Worm (Caenorhabditis elegans) whole organism, L1 larva: Measurements from ENCODE around the gene cest-6.

Experiments
- C04F5.9 ChIP-seq: sonication (generic microtip); optimal IDR thresholded peaks from 2 replicates; lab custom pipeline; 2016; ENCODE audit warnings: missing genetic modification characterization, missing compliant biosample characterization
- C16A3.4 ChIP-seq: fragments of 150-350 bp; optimal IDR thresholded peaks from 2 replicates; lab custom pipeline; 2014; ENCODE audit warnings: missing biosample characterization, missing genetic modification characterization
- C34B4.2 ChIP-seq: sonication (generic microtip); optimal IDR thresholded peaks from 2 replicates; lab custom pipeline; 2017; ENCODE audit warnings: mild to moderate bottlenecking, missing genetic modification characterization, missing compliant biosample characterization
- F16B12.6 ChIP-seq: fragments of 150-350 bp; optimal IDR thresholded peaks from 2 replicates; lab custom pipeline; 2014; ENCODE audit warnings: missing biosample characterization, missing genetic modification characterization
- Y116A8C.19 ChIP-seq: sonication (generic microtip); optimal IDR thresholded peaks from 2 replicates; lab custom pipeline; 2016; ENCODE audit warnings: missing compliant biosample characterization, missing genetic modification characterization, borderline replicate concordance
- alr-1 ChIP-seq: fragments of 200-800 bp; sonication (Bioruptor generic); optimal IDR thresholded peaks from 2 replicates; lab custom pipeline; 2018; ENCODE audit warnings: borderline replicate concordance, mild to moderate bottlenecking, missing genetic modification characterization, missing compliant biosample characterization
- aly-2 ChIP-seq: fragments of 150-350 bp; optimal IDR thresholded peaks from 2 replicates; lab custom pipeline; 2014; ENCODE audit warnings: missing biosample characterization, missing genetic modification characterization
- ama-1 ChIP-seq: fragments of 150-350 bp; optimal IDR thresholded peaks from 2 replicates; lab custom pipeline; 2014
- blmp-1 ChIP-seq: fragments of 150-350 bp; optimal IDR thresholded peaks from 2 replicates; lab custom pipeline; 2014; ENCODE audit warnings: missing biosample characterization, missing genetic modification characterization
- ceh-63 ChIP-seq: fragments of 200-800 bp; sonication (Bioruptor generic); optimal IDR thresholded peaks from 2 replicates; lab custom pipeline; 2018; ENCODE audit warnings: mild to moderate bottlenecking, missing genetic modification characterization, missing compliant biosample characterization
- ceh-8 ChIP-seq: fragments of 200-800 bp; sonication (Bioruptor generic); optimal IDR thresholded peaks from 2 replicates; lab custom pipeline; 2018; ENCODE audit warnings: mild to moderate bottlenecking, missing genetic modification characterization, moderate library complexity, missing compliant biosample characterization
- ceh-88 ChIP-seq: fragments of 200-800 bp; sonication (Bioruptor generic); IDR thresholded peaks from 2 replicates; pipeline ENCODE4 v1.3.6; 2022; ENCODE audit warnings: missing genetic modification characterization, missing compliant biosample characterization
- ces-1 ChIP-seq: fragments of 150-350 bp; optimal IDR thresholded peaks from 2 replicates; lab custom pipeline; 2014; ENCODE audit warnings: missing biosample characterization, missing genetic modification reagents, missing genetic modification characterization
- dsc-1 ChIP-seq: sonication (generic microtip); optimal IDR thresholded peaks from 2 replicates; lab custom pipeline; 2016; ENCODE audit warnings: mild to moderate bottlenecking, missing genetic modification characterization, missing compliant biosample characterization
- efl-3 ChIP-seq: fragments of 200-800 bp; sonication (Bioruptor generic); optimal IDR thresholded peaks from 2 replicates; lab custom pipeline; 2018; ENCODE audit warnings: mild to moderate bottlenecking, missing genetic modification characterization, missing compliant biosample characterization
- egl-13 ChIP-seq: sonication (generic microtip); optimal IDR thresholded peaks from 2 replicates; lab custom pipeline; 2016; ENCODE audit warnings: missing genotype, missing genetic modification reagents, missing genetic modification characterization, missing compliant biosample characterization
- egl-27 ChIP-seq, 2 experiments: fragments of 150-350 bp in 1 of 2; sonication (generic microtip); optimal IDR thresholded peaks; 3 replicates each; lab custom pipeline; 2017 to 2018; ENCODE audit warnings: missing biosample characterization in 2 of 2, missing genetic modification characterization in 2 of 2, missing genetic modification reagents in 2 of 2
- elt-3 ChIP-seq, 6 experiments: fragments of 150-350 bp in 1 of 6; sonication (generic microtip); optimal IDR thresholded peaks; 2 replicates each; lab custom pipeline; 2017 to 2018; ENCODE audit warnings: missing biosample characterization in 6 of 6, missing genetic modification characterization in 6 of 6, inconsistent platforms in 1 of 6
- fkh-10 ChIP-seq: sonication (generic microtip); optimal IDR thresholded peaks from 2 replicates; lab custom pipeline; 2017; ENCODE audit warnings: missing biosample characterization, missing genetic modification reagents, missing genetic modification characterization
- fkh-4 ChIP-seq: sonication (generic microtip); optimal IDR thresholded peaks from 2 replicates; lab custom pipeline; 2016; ENCODE audit warnings: missing compliant biosample characterization, missing genetic modification characterization, borderline replicate concordance
- fkh-8 ChIP-seq: sonication (generic microtip); optimal IDR thresholded peaks from 2 replicates; lab custom pipeline; 2016; ENCODE audit warnings: mild to moderate bottlenecking, missing genetic modification characterization, missing compliant biosample characterization
- fos-1 ChIP-seq: fragments of 150-350 bp; optimal IDR thresholded peaks from 2 replicates; lab custom pipeline; 2014; ENCODE audit warnings: missing biosample characterization, missing genetic modification characterization
- grh-1 ChIP-seq: fragments of 200-800 bp; sonication (Bioruptor generic); IDR thresholded peaks from 2 replicates; pipeline ENCODE4 v1.3.6; 2022; ENCODE audit warnings: missing genetic modification reagents, missing genetic modification characterization, missing compliant biosample characterization
- hlh-17 ChIP-seq: fragments of 200-800 bp; sonication (Bioruptor generic); optimal IDR thresholded peaks from 2 replicates; lab custom pipeline; 2018; ENCODE audit warnings: missing genetic modification characterization, mild to moderate bottlenecking, missing compliant biosample characterization, moderate library complexity, borderline replicate concordance
- hlh-4 ChIP-seq: sonication (generic microtip); optimal IDR thresholded peaks from 2 replicates; lab custom pipeline; 2016; ENCODE audit warnings: mild to moderate bottlenecking, missing genetic modification characterization, missing compliant biosample characterization
- isw-1 ChIP-seq: fragments of 200-800 bp; sonication (Bioruptor generic); IDR thresholded peaks from 2 replicates; pipeline ENCODE4 v1.3.6; 2022; ENCODE audit warnings: missing genetic modification characterization, missing compliant biosample characterization
- lin-14 ChIP-seq: fragments of 200-800 bp; sonication (Bioruptor generic); optimal IDR thresholded peaks from 2 replicates; lab custom pipeline; 2018; ENCODE audit warnings: mild to moderate bottlenecking, missing genetic modification characterization, moderate library complexity, missing compliant biosample characterization
- lin-15B ChIP-seq: fragments of 150-350 bp; sonication (generic microtip); optimal IDR thresholded peaks from 3 replicates; lab custom pipeline; 2014; ENCODE audit warnings: missing biosample characterization, missing genetic modification characterization
- lin-35 ChIP-seq, 2 experiments: fragments of 150-350 bp; optimal IDR thresholded peaks; 2 replicates each; lab custom pipeline; 2014; ENCODE audit warnings: missing biosample characterization in 2 of 2, missing genetic modification characterization in 2 of 2, missing genetic modification reagents in 2 of 2
- mdl-1 ChIP-seq, 2 experiments: fragments of 150-350 bp; optimal IDR thresholded peaks; 2 replicates each; lab custom pipeline; 2014 to 2017; ENCODE audit warnings: missing biosample characterization in 2 of 2, missing genetic modification characterization in 2 of 2, inconsistent platforms in 1 of 2
- mef-2 ChIP-seq: fragments of 150-350 bp; optimal IDR thresholded peaks from 2 replicates; lab custom pipeline; 2014; ENCODE audit warnings: missing biosample characterization, missing genetic modification characterization
- mep-1 ChIP-seq: fragments of 150-350 bp; optimal IDR thresholded peaks from 2 replicates; lab custom pipeline; 2014; ENCODE audit warnings: missing biosample characterization, missing genetic modification characterization
- nhr-12 ChIP-seq: sonication (generic microtip); optimal IDR thresholded peaks from 2 replicates; lab custom pipeline; 2017; ENCODE audit warnings: missing biosample characterization, missing genetic modification characterization
- nhr-19 ChIP-seq: fragments of 200-800 bp; sonication (Bioruptor generic); conservative IDR thresholded peaks from 2 replicates; pipeline ENCODE4 v1.3.6; 2022; ENCODE audit warnings: missing genetic modification characterization, missing compliant biosample characterization
- nhr-20 ChIP-seq: sonication (generic microtip); optimal IDR thresholded peaks from 2 replicates; lab custom pipeline; 2016; ENCODE audit warnings: mild to moderate bottlenecking, missing genetic modification characterization, missing compliant biosample characterization
- nhr-28 ChIP-seq: fragments of 150-350 bp; optimal IDR thresholded peaks from 2 replicates; lab custom pipeline; 2014; ENCODE audit warnings: missing biosample characterization, missing genetic modification characterization
- nhr-47 ChIP-seq: sonication (generic microtip); optimal IDR thresholded peaks from 2 replicates; lab custom pipeline; 2016; ENCODE audit warnings: mild to moderate bottlenecking, missing genetic modification characterization, moderate library complexity, missing compliant biosample characterization
- nhr-71 ChIP-seq: sonication (generic microtip); optimal IDR thresholded peaks from 2 replicates; lab custom pipeline; 2016; ENCODE audit warnings: mild to moderate bottlenecking, missing genetic modification characterization, moderate library complexity, missing compliant biosample characterization
- nhr-85 ChIP-seq: sonication (generic microtip); peaks from one replicate; lab custom pipeline; 2016; ENCODE audit warnings: missing genetic modification characterization, inconsistent platforms, missing compliant biosample characterization
- nhr-90 ChIP-seq: sonication (generic microtip); optimal IDR thresholded peaks from 2 replicates; lab custom pipeline; 2016; ENCODE audit warnings: mild to moderate bottlenecking, missing genetic modification characterization, missing compliant biosample characterization; ENCODE audit not compliant: poor library complexity
- pag-3 ChIP-seq: sonication (generic microtip); optimal IDR thresholded peaks from 2 replicates; lab custom pipeline; 2017; ENCODE audit warnings: missing genetic modification characterization, mild to moderate bottlenecking, missing compliant biosample characterization, antibody characterized with exemption, borderline replicate concordance; ENCODE audit not compliant: insufficient read depth
- pqm-1 ChIP-seq: sonication (generic microtip); optimal IDR thresholded peaks from 3 replicates; lab custom pipeline; 2017; ENCODE audit warnings: missing biosample characterization, missing genetic modification characterization
- rnt-1 ChIP-seq: sonication (generic microtip); optimal IDR thresholded peaks from 2 replicates; lab custom pipeline; 2016; ENCODE audit warnings: mild to moderate bottlenecking, missing genetic modification characterization, moderate library complexity, missing compliant biosample characterization
- skn-1 ChIP-seq: fragments of 150-350 bp; optimal IDR thresholded peaks from 2 replicates; lab custom pipeline; 2014; ENCODE audit warnings: missing biosample characterization, missing genetic modification characterization
- snu-23 ChIP-seq: sonication (generic microtip); optimal IDR thresholded peaks from 2 replicates; lab custom pipeline; 2016; ENCODE audit warnings: missing genetic modification characterization, missing compliant biosample characterization
- tbx-2 ChIP-seq: sonication (generic microtip); optimal IDR thresholded peaks from 2 replicates; lab custom pipeline; 2016; ENCODE audit warnings: missing genetic modification characterization, missing compliant biosample characterization
- tlp-1 ChIP-seq: fragments of 150-350 bp; optimal IDR thresholded peaks from 2 replicates; lab custom pipeline; 2014; ENCODE audit warnings: missing biosample characterization, missing genetic modification characterization
- unc-86 ChIP-seq: sonication (generic microtip); optimal IDR thresholded peaks from 2 replicates; lab custom pipeline; 2016; ENCODE audit warnings: missing genetic modification characterization, missing compliant biosample characterization
- vab-15 ChIP-seq: sonication (generic microtip); optimal IDR thresholded peaks from 2 replicates; lab custom pipeline; 2017; ENCODE audit warnings: missing genotype, mild to moderate bottlenecking, missing genetic modification characterization, missing compliant biosample characterization
- xbp-1 ChIP-seq: sonication (generic microtip); optimal IDR thresholded peaks from 2 replicates; lab custom pipeline; 2016; ENCODE audit warnings: missing genetic modification characterization, missing compliant biosample characterization
- zag-1 ChIP-seq: fragments of 150-350 bp; optimal IDR thresholded peaks from 2 replicates; lab custom pipeline; 2014; ENCODE audit warnings: missing biosample characterization, missing genetic modification characterization
- zip-4 ChIP-seq: fragments of 200-800 bp; sonication (Bioruptor generic); optimal IDR thresholded peaks from 2 replicates; lab custom pipeline; 2018; ENCODE audit warnings: mild to moderate bottlenecking, missing genetic modification characterization, moderate library complexity, missing compliant biosample characterization

Gene cest-6

DNA sequence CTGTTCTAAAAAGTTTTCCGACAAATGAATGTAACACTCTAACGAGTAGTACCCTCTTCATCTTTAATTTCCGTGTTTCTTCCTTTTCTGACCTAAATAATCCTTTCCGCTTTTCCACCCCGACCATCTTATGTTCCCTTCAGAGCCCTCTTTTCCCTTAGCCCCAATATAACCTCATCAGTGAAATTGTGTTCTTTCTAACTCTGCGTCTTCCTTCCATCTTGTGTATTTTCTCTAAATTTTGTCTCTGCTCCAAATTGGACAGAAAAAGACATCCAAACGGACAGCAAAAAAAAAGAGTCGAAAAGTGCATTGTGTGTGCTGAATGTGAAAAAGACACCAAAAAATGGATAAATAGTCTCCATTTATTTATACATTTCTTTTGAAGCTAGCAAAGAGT lies 31.2 kb upstream of the cest-6 start (continued):
- TF ChIP-seq tbx-2 (tag; lab: Kevin White, UChicago) = no peak

ce11 chrIV:6958696-6959095 lies 30.4 kb upstream of the cest-6 start:
- TF ChIP-seq unc-86 (tag; lab: Kevin White, UChicago) (no peak), dsc-1 (no peak), hlh-17 (GFP tag; lab: Kevin White, UChicago) (no peak), nhr-19 (no peak), fkh-10 (peak; percentile 1), fkh-8 (tag; lab: Kevin White, UChicago) (peak; percentile 32), blmp-1 (tag; lab: Kevin White, UChicago) (no peak), fkh-4 (tag; lab: Kevin White, UChicago) (no peak), vab-15 (tag; lab: Kevin White, UChicago) (no peak), nhr-90 (no peak), ama-1 (no peak), skn-1 (tag; lab: Kevin White, UChicago) (no peak), pqm-1 (tag; lab: Kevin White, UChicago) (no peak), nhr-85 (tag; lab: Kevin White, UChicago) (no peak), aly-2 (tag; lab: Kevin White, UChicago) (no peak), C04F5.9 (tag; lab: Kevin White, UChicago) (no peak), snu-23 (GFP tag; lab: Kevin White, UChicago) (peak; percentile 3), lin-14 (GFP tag; lab: Kevin White, UChicago) (peak; percentile 80), nhr-71 (tag; lab: Kevin White, UChicago) (peak; percentile 26), isw-1 (GFP tag; lab: Robert Waterston, UW) (no peak), alr-1 (tag; lab: Kevin White, UChicago) (no peak), mdl-1 (tag; optimal IDR thresholded peaks at IDR 0.05; lab: Kevin White, UChicago) (no peak), elt-3 (tag; optimal IDR thresholded peaks at IDR 0.05; lab: Kevin White, UChicago) (no peak), ces-1 (GFP tag; lab: Kevin White, UChicago) (no peak), tlp-1 (tag; lab: Kevin White, UChicago) (no peak), C34B4.2 (no peak), nhr-12 (tag; lab: Kevin White, UChicago) (no peak), C16A3.4 (tag; lab: Kevin White, UChicago) (no peak), Y116A8C.19 (tag; lab: Kevin White, UChicago) (no peak), ceh-8 (GFP tag; lab: Kevin White, UChicago) (no peak), ceh-88 (no peak), egl-27 (tag; optimal IDR thresholded peaks at IDR 0.05; lab: Kevin White, UChicago) (no peak), efl-3 (GFP tag; lab: Kevin White, UChicago) (no peak), pag-3 (no peak), hlh-4 (tag; lab: Kevin White, UChicago) (no peak), grh-1 (GFP tag; lab: Robert Waterston, UW) (no peak), lin-15B (no peak), ceh-63 (GFP tag; lab: Kevin White, UChicago) (no peak), F16B12.6 (tag; lab: Kevin White, UChicago) (no peak), fos-1 (no peak), mep-1 (tag; lab: Kevin White, UChicago) (no peak), rnt-1 (tag; lab: Kevin White, UChicago) (no peak), lin-35 (GFP tag; optimal IDR thresholded peaks at IDR 0.05; lab: Kevin White, UChicago) (no peak), tbx-2 (tag; lab: Kevin White, UChicago) (no peak), zag-1 (no peak), nhr-20 (tag; lab: Kevin White, UChicago) (no peak), nhr-28 (tag; lab: Kevin White, UChicago) (no peak), egl-13 (no peak), mef-2 (tag; lab: Kevin White, UChicago) (no peak), nhr-47 (tag; lab: Kevin White, UChicago) (no peak), xbp-1 (tag; lab: Kevin White, UChicago) (no peak), zip-4 (GFP tag; lab: Kevin White, UChicago) (no peak)
